Worm (Caenorhabditis elegans) whole organism, midembryonic: ENCODE data around the gene ulp-2.

Experiments used
- T22C8.4 ChIP-seq: fragments of 200-800 bp; sonication (Bioruptor generic); IDR thresholded peaks from 2 replicates; pipeline ENCODE4 v1.3.6; 2022; ENCODE audit warnings: missing genetic modification characterization, missing compliant biosample characterization
- cog-1 ChIP-seq: sonication (generic microtip); optimal IDR thresholded peaks from 2 replicates; lab custom pipeline; 2016; ENCODE audit warnings: missing genetic modification characterization, missing compliant biosample characterization
- flt-1 ChIP-seq: fragments of 200-800 bp; sonication (Bioruptor generic); IDR thresholded peaks from 2 replicates; pipeline ENCODE4 v1.3.6; 2022; ENCODE audit warnings: missing genetic modification characterization, missing compliant biosample characterization
- klf-2 ChIP-seq: fragments of 200-800 bp; sonication (Bioruptor generic); conservative IDR thresholded peaks from 2 replicates; pipeline ENCODE4 v1.3.6; 2022; ENCODE audit warnings: missing genetic modification reagents, missing genetic modification characterization, missing compliant biosample characterization
- med-1 ChIP-seq: sonication (generic microtip); optimal IDR thresholded peaks from 2 replicates; lab custom pipeline; 2017; ENCODE audit warnings: missing genetic modification characterization, mild to moderate bottlenecking, missing compliant biosample characterization, antibody characterized with exemption, missing genetic modification reagents; ENCODE audit not compliant: insufficient read depth
- ref-1 ChIP-seq: fragments of 200-800 bp; sonication (Bioruptor generic); conservative IDR thresholded peaks from 2 replicates; pipeline ENCODE4 v1.3.6; 2022; ENCODE audit warnings: missing genetic modification reagents, missing genetic modification characterization, missing compliant biosample characterization
- tab-1 ChIP-seq: fragments of 200-800 bp; sonication (Bioruptor generic); IDR thresholded peaks from 2 replicates; pipeline ENCODE4 v1.3.6; 2022; ENCODE audit warnings: missing genetic modification characterization, missing compliant biosample characterization
- ztf-23 ChIP-seq: fragments of 200-800 bp; sonication (Bioruptor generic); IDR thresholded peaks from 2 replicates; pipeline ENCODE4 v1.3.6; 2022; ENCODE audit warnings: missing genetic modification reagents, missing genetic modification characterization, missing compliant biosample characterization
- ztf-29 ChIP-seq: fragments of 200-800 bp; sonication (Bioruptor generic); IDR thresholded peaks from 2 replicates; pipeline ENCODE4 v1.3.6; 2022; ENCODE audit warnings: missing genetic modification reagents, missing genetic modification characterization, missing compliant biosample characterization

The ulp-2 gene

ce11 chrII:4908160-4908559 is 51.5 kb downstream of the ulp-2 start:
- TF ChIP-seq tab-1 (GFP tag; lab: Robert Waterston, UW) (no peak), klf-2 (no peak), flt-1 (GFP tag; lab: Robert Waterston, UW) (no peak), ref-1 (GFP tag; lab: Robert Waterston, UW) (no peak), med-1 (no peak), ztf-29 (GFP tag; lab: Robert Waterston, UW) (no peak), T22C8.4 (no peak), ztf-23 (GFP tag; lab: Robert Waterston, UW) (no peak), cog-1 (tag; lab: Kevin White, UChicago) (no peak)

- TF ChIP-seq flt-1 (GFP tag; lab: Robert Waterston, UW) (no peak), klf-2 (no peak), ztf-23 (GFP tag; lab: Robert Waterston, UW) (no peak), tab-1 (GFP tag; lab: Robert Waterston, UW) (no peak), T22C8.4 (no peak), ztf-29 (GFP tag; lab: Robert Waterston, UW) (no peak), ref-1 (GFP tag; lab: Robert Waterston, UW) (no peak), med-1 (no peak), cog-1 (tag; lab: Kevin White, UChicago) (no peak)
These were observed 53.8 kb downstream of the ulp-2 start for ce11 chrII:4905883-4906282.
